Worm (Caenorhabditis elegans): ENCODE results near the gene F53F1.6.

Gene F53F1.6

ce11 chrV:13372821-13373220 is 44.6 kb downstream of the F53F1.6 start:
- TF ChIP-seq pqm-1 (tag; optimal IDR thresholded peaks at IDR 0.05) (peak; percentile 66), lsy-12 (tag; optimal IDR thresholded peaks at IDR 0.05) (no peak), zag-1 (tag; optimal IDR thresholded peaks at IDR 0.05) (no peak), ceh-82 (tag; optimal IDR thresholded peaks at IDR 0.05) (no peak), elt-2 (tag; optimal IDR thresholded peaks at IDR 0.05) (peak; percentile 93), nhr-237 (tag; optimal IDR thresholded peaks at IDR 0.05) (no peak)

- TF ChIP-seq eor-1 (tag; optimal IDR thresholded peaks at IDR 0.05): peak in 1 of 2 experiments; percentile 39
- TF ChIP-seq nhr-28 (tag; optimal IDR thresholded peaks at IDR 0.05): no peak
- TF ChIP-seq fos-1 (tag; optimal IDR thresholded peaks at IDR 0.05): no peak
- no peak for TF ChIP-seq nhr-76 (tag; optimal IDR thresholded peaks at IDR 0.05)
- peak; percentile 50 for TF ChIP-seq egl-27 (tag; optimal IDR thresholded peaks at IDR 0.05)
- no peak for TF ChIP-seq pha-4 (tag; optimal IDR thresholded peaks at IDR 0.05)
- no peak for TF ChIP-seq nhr-11 (tag; optimal IDR thresholded peaks at IDR 0.05)
- TF ChIP-seq nhr-77 (tag; optimal IDR thresholded peaks at IDR 0.05): no peak
- TF ChIP-seq nhr-12 (tag; optimal IDR thresholded peaks at IDR 0.05): no peak
- TF ChIP-seq jun-1 (tag; optimal IDR thresholded peaks at IDR 0.05): peak; percentile 41
- TF ChIP-seq nhr-25 (tag; optimal IDR thresholded peaks at IDR 0.05): peak; percentile 99
- no peak for TF ChIP-seq sea-2 (GFP tag; optimal IDR thresholded peaks at IDR 0.05)
- TF ChIP-seq fkh-10 (GFP tag; optimal IDR thresholded peaks at IDR 0.05): no peak
- no peak for TF ChIP-seq nhr-67 (tag; optimal IDR thresholded peaks at IDR 0.05)
- TF ChIP-seq ztf-4 (tag; optimal IDR thresholded peaks at IDR 0.05): no peak
- TF ChIP-seq egl-5 (tag; optimal IDR thresholded peaks at IDR 0.05): peak; percentile 64
- TF ChIP-seq R02D3.7 (tag; optimal IDR thresholded peaks at IDR 0.05): no peak
- peak; percentile 13 for TF ChIP-seq snpc-4 (tag; optimal IDR thresholded peaks at IDR 0.05)
- peak; percentile 43 for TF ChIP-seq unc-62 (GFP tag; optimal IDR thresholded peaks at IDR 0.05)
- TF ChIP-seq ceh-9 (tag; optimal IDR thresholded peaks at IDR 0.05): no peak
- no peak for TF ChIP-seq unc-39 (tag; optimal IDR thresholded peaks at IDR 0.05)
- TF ChIP-seq ceh-82 (tag; optimal IDR thresholded peaks at IDR 0.05): no peak
- TF ChIP-seq zag-1 (tag; optimal IDR thresholded peaks at IDR 0.05): no peak
- peak; percentile 12 for TF ChIP-seq mdl-1 (tag; optimal IDR thresholded peaks at IDR 0.05)
- no peak for TF ChIP-seq lin-15B (tag; optimal IDR thresholded peaks at IDR 0.05)
- TF ChIP-seq ama-1 (optimal IDR thresholded peaks at IDR 0.05): no peak
- TF ChIP-seq nfya-1 (tag; optimal IDR thresholded peaks at IDR 0.05; ENCODE audit: insufficient read depth): peak; percentile 13
- no peak for TF ChIP-seq pqm-1 (tag; optimal IDR thresholded peaks at IDR 0.05)
- TF ChIP-seq ceh-28 (tag; optimal IDR thresholded peaks at IDR 0.05): peak; percentile 46
- TF ChIP-seq tbx-2 (tag; optimal IDR thresholded peaks at IDR 0.05): peak; percentile 69
- TF ChIP-seq lsy-12 (tag; optimal IDR thresholded peaks at IDR 0.05): peak; percentile 23
- TF ChIP-seq ZK546.5 (tag; optimal IDR thresholded peaks at IDR 0.05): no peak
- TF ChIP-seq lin-39 (tag; optimal IDR thresholded peaks at IDR 0.05): no peak
- peak; percentile 57 for TF ChIP-seq elt-1 (tag; optimal IDR thresholded peaks at IDR 0.05)
- TF ChIP-seq nhr-43 (tag; optimal IDR thresholded peaks at IDR 0.05; ENCODE audit: poor library complexity, severe bottlenecking): peak; percentile 86
- no peak for TF ChIP-seq fkh-2 (tag; optimal IDR thresholded peaks at IDR 0.05)
- TF ChIP-seq ceh-16 (tag; optimal IDR thresholded peaks at IDR 0.05): no peak
- TF ChIP-seq nhr-237 (tag; optimal IDR thresholded peaks at IDR 0.05): no peak
- no peak for TF ChIP-seq ztf-11 (tag; optimal IDR thresholded peaks at IDR 0.05)
- TF ChIP-seq hmg-11 (tag; optimal IDR thresholded peaks at IDR 0.05): no peak
- no peak for TF ChIP-seq mml-1 (tag; optimal IDR thresholded peaks at IDR 0.05)
- peak; percentile 99 for TF ChIP-seq nhr-23 (tag; optimal IDR thresholded peaks at IDR 0.05)
- TF ChIP-seq elt-2 (tag; optimal IDR thresholded peaks at IDR 0.05): peak; percentile 1
- peak in 2 of 3 experiments; percentile 59 to 81 for TF ChIP-seq elt-3 (tag; optimal IDR thresholded peaks at IDR 0.05)
- TF ChIP-seq aly-2 (tag; optimal IDR thresholded peaks at IDR 0.05): no peak
- TF ChIP-seq daf-12 (tag; optimal IDR thresholded peaks at IDR 0.05): no peak
- TF ChIP-seq skn-1 (tag; optimal IDR thresholded peaks at IDR 0.05): no peak
Measured at ce11 chrV:13371336-13371735, 46.1 kb downstream of the F53F1.6 start.
